Worm (Caenorhabditis elegans) whole organism, late embryonic: ENCODE data around the gene mcm-7.

Source experiments
- C38D4.7 ChIP-seq: fragments of 200-800 bp; sonication (Bioruptor generic); optimal IDR thresholded peaks from 2 replicates; lab custom pipeline; 2018; ENCODE audit warnings: mild to moderate bottlenecking, missing genetic modification characterization, moderate library complexity, missing compliant biosample characterization
- F13H6.1 ChIP-seq: sonication (generic microtip); optimal IDR thresholded peaks from 2 replicates; lab custom pipeline; 2016; ENCODE audit warnings: missing genetic modification characterization, missing compliant biosample characterization
- Y22D7AL.16 ChIP-seq: sonication (generic microtip); optimal IDR thresholded peaks from 2 replicates; lab custom pipeline; 2016; ENCODE audit warnings: missing genetic modification characterization, missing compliant biosample characterization
- ama-1 ChIP-seq: fragments of 150-350 bp; optimal IDR thresholded peaks from 2 replicates; lab custom pipeline; 2014
- ceh-2 ChIP-seq: sonication (generic microtip); optimal IDR thresholded peaks from 2 replicates; lab custom pipeline; 2016; ENCODE audit warnings: missing genotype, missing genetic modification characterization, missing compliant biosample characterization
- ceh-31 ChIP-seq: sonication (generic microtip); optimal IDR thresholded peaks from 2 replicates; lab custom pipeline; 2016; ENCODE audit warnings: missing genetic modification characterization, missing compliant biosample characterization
- ceh-34 ChIP-seq: sonication (generic microtip); optimal IDR thresholded peaks from 2 replicates; lab custom pipeline; 2016; ENCODE audit warnings: mild to moderate bottlenecking, missing genetic modification characterization, missing compliant biosample characterization
- ceh-9 ChIP-seq: sonication (generic microtip); optimal IDR thresholded peaks from 2 replicates; lab custom pipeline; 2016; ENCODE audit warnings: mild to moderate bottlenecking, missing genetic modification characterization, inconsistent platforms, missing compliant biosample characterization
- dmd-4 ChIP-seq: sonication (generic microtip); optimal IDR thresholded peaks from 2 replicates; lab custom pipeline; 2016; ENCODE audit warnings: borderline replicate concordance, missing genetic modification characterization, missing compliant biosample characterization
- elt-2 ChIP-seq: sonication (generic microtip); optimal IDR thresholded peaks from 2 replicates; lab custom pipeline; 2016; ENCODE audit warnings: missing genetic modification reagents, missing genetic modification characterization, missing compliant biosample characterization
- ets-4 ChIP-seq: sonication (generic microtip); optimal IDR thresholded peaks from 2 replicates; lab custom pipeline; 2016; ENCODE audit warnings: missing genetic modification characterization, missing compliant biosample characterization
- eyg-1 ChIP-seq: sonication (generic microtip); optimal IDR thresholded peaks from 2 replicates; lab custom pipeline; 2016; ENCODE audit warnings: missing genotype, missing genetic modification characterization, missing compliant biosample characterization
- fax-1 ChIP-seq: sonication (generic microtip); optimal IDR thresholded peaks from 2 replicates; lab custom pipeline; 2016; ENCODE audit warnings: missing genotype, missing genetic modification characterization, missing compliant biosample characterization
- fkh-10 ChIP-seq: fragments of 150-350 bp; optimal IDR thresholded peaks from 2 replicates; lab custom pipeline; 2014; ENCODE audit warnings: missing biosample characterization, missing genetic modification reagents, missing genetic modification characterization
- hlh-15 ChIP-seq: sonication (generic microtip); optimal IDR thresholded peaks from 2 replicates; lab custom pipeline; 2016; ENCODE audit warnings: missing genetic modification characterization, missing compliant biosample characterization
- hlh-6 ChIP-seq: sonication (generic microtip); optimal IDR thresholded peaks from 2 replicates; lab custom pipeline; 2016; ENCODE audit warnings: missing genotype, missing genetic modification characterization, missing compliant biosample characterization
- hlh-8 ChIP-seq: sonication (generic microtip); optimal IDR thresholded peaks from 2 replicates; lab custom pipeline; 2016; ENCODE audit warnings: missing genotype, missing genetic modification characterization, missing compliant biosample characterization
- lin-11 ChIP-seq: fragments of 200-800 bp; sonication (Bioruptor generic); optimal IDR thresholded peaks from 2 replicates; lab custom pipeline; 2018; ENCODE audit warnings: mild to moderate bottlenecking, missing genetic modification characterization, missing compliant biosample characterization
- nfya-1 ChIP-seq: sonication (generic microtip); optimal IDR thresholded peaks from 2 replicates; lab custom pipeline; 2017; ENCODE audit warnings: missing genetic modification characterization, mild to moderate bottlenecking, missing compliant biosample characterization, antibody characterized with exemption, moderate library complexity
- pag-3 ChIP-seq: sonication (generic microtip); optimal IDR thresholded peaks from 2 replicates; lab custom pipeline; 2016; ENCODE audit warnings: missing compliant biosample characterization, missing genetic modification characterization, borderline replicate concordance
- pqm-1 ChIP-seq: sonication (generic microtip); optimal IDR thresholded peaks from 2 replicates; lab custom pipeline; 2016; ENCODE audit warnings: missing genetic modification characterization, missing compliant biosample characterization
- ref-2 ChIP-seq: sonication (generic microtip); optimal IDR thresholded peaks from 2 replicates; lab custom pipeline; 2016; ENCODE audit warnings: missing genetic modification characterization, missing compliant biosample characterization
- sox-2 ChIP-seq: fragments of 200-800 bp; sonication (Bioruptor generic); IDR thresholded peaks from 2 replicates; pipeline ENCODE4 v1.3.6; 2022; ENCODE audit warnings: missing genetic modification reagents, missing genetic modification characterization, missing compliant biosample characterization
- sox-4 ChIP-seq: sonication (generic microtip); optimal IDR thresholded peaks from 2 replicates; lab custom pipeline; 2017; ENCODE audit warnings: mild to moderate bottlenecking, missing genetic modification characterization, inconsistent platforms, missing compliant biosample characterization
- ttx-3 ChIP-seq: sonication (generic microtip); optimal IDR thresholded peaks from 2 replicates; lab custom pipeline; 2016; ENCODE audit warnings: missing genetic modification reagents, missing genetic modification characterization, missing compliant biosample characterization
- unc-42 ChIP-seq: sonication (generic microtip); optimal IDR thresholded peaks from 2 replicates; lab custom pipeline; 2016; ENCODE audit warnings: missing genotype, missing genetic modification characterization, missing compliant biosample characterization
- unc-86 ChIP-seq: sonication (generic microtip); optimal IDR thresholded peaks from 2 replicates; lab custom pipeline; 2016; ENCODE audit warnings: missing genetic modification characterization, missing compliant biosample characterization
- ztf-16 ChIP-seq: sonication (generic microtip); optimal IDR thresholded peaks from 2 replicates; lab custom pipeline; 2017; ENCODE audit warnings: missing genetic modification characterization, missing compliant biosample characterization

mcm-7 gene

ce11 chrV:4387916-4388315 is 41.0 kb downstream of the mcm-7 start:
- TF ChIP-seq dmd-4 (tag; lab: Kevin White, UChicago) (no peak), unc-42 (tag; lab: Kevin White, UChicago) (no peak)

ce11 chrV:4396257-4396656 is 49.3 kb downstream of the mcm-7 start, which contains the start of gene F13A2.3:
Gene F13A2.3 (minus strand): TSS chrV:4396357.
- no peak for TF ChIP-seq fkh-10 (GFP tag; lab: Kevin White, UChicago)
- no peak for TF ChIP-seq nfya-1 (tag; lab: Kevin White, UChicago)
- no peak for TF ChIP-seq ceh-2 (tag; lab: Kevin White, UChicago)
- no peak for TF ChIP-seq ceh-9 (tag; lab: Kevin White, UChicago)
- no peak for TF ChIP-seq ceh-31
- TF ChIP-seq ama-1 (lab: Kevin White, UChicago), result no peak
- no peak for TF ChIP-seq elt-2 (tag; lab: Kevin White, UChicago)
- TF ChIP-seq eyg-1 (tag; lab: Kevin White, UChicago), result no peak
- no peak for TF ChIP-seq ttx-3 (tag; lab: Kevin White, UChicago)
- TF ChIP-seq unc-42 (tag; lab: Kevin White, UChicago), result no peak
- TF ChIP-seq F13H6.1 (tag; lab: Kevin White, UChicago), result no peak
- no peak for TF ChIP-seq pag-3 (tag; lab: Kevin White, UChicago)
- TF ChIP-seq C38D4.7 (GFP tag; lab: Kevin White, UChicago), result no peak
- TF ChIP-seq lin-11 (tag; lab: Kevin White, UChicago), result no peak
- TF ChIP-seq, all 69 proteins: peak for 0

- TF ChIP-seq ceh-31, result no peak
- no peak for TF ChIP-seq sox-2 (GFP tag; lab: Robert Waterston, UW)
- no peak for TF ChIP-seq hlh-15 (tag; lab: Kevin White, UChicago)
- no peak for TF ChIP-seq hlh-8 (tag; lab: Kevin White, UChicago)
These were observed 51.2 kb downstream of the mcm-7 start for ce11 chrV:4398127-4398526.

- TF ChIP-seq ztf-16 (tag; lab: Kevin White, UChicago) (no peak), hlh-6 (tag; lab: Kevin White, UChicago) (no peak), Y22D7AL.16 (tag; lab: Kevin White, UChicago) (no peak), ceh-31 (no peak), ref-2 (tag; lab: Kevin White, UChicago) (no peak), unc-86 (tag; lab: Kevin White, UChicago) (no peak), C38D4.7 (GFP tag; lab: Kevin White, UChicago) (no peak), fax-1 (tag; lab: Kevin White, UChicago) (no peak), pqm-1 (tag; lab: Kevin White, UChicago) (no peak), ttx-3 (tag; lab: Kevin White, UChicago) (no peak), ets-4 (no peak), fkh-10 (GFP tag; lab: Kevin White, UChicago) (no peak), ceh-34 (tag; lab: Kevin White, UChicago) (no peak), sox-4 (tag; lab: Kevin White, UChicago) (no peak)
These were observed 51.9 kb downstream of the mcm-7 start for ce11 chrV:4398884-4399283.
